Fruit fly (Drosophila melanogaster): ENCODE results near the gene Nhe2.

- TF ChIP-seq CG8301 (tag; optimal IDR thresholded peaks at IDR 0.05) (no peak), Pif1B (GFP tag; optimal IDR thresholded peaks at IDR 0.05) (no peak), CG13204 (GFP tag; optimal IDR thresholded peaks at IDR 0.05) (no peak), EcR (GFP tag; optimal IDR thresholded peaks at IDR 0.05) (peak; percentile 9), CG12605 (GFP tag; IDR thresholded peaks at IDR 0.05) (no peak), Snoo (tag; optimal IDR thresholded peaks at IDR 0.05) (no peak), CG15710 (tag; optimal IDR thresholded peaks at IDR 0.05) (no peak), fd96Ca (GFP tag; IDR thresholded peaks at IDR 0.05) (no peak), CG17806 (tag; optimal IDR thresholded peaks at IDR 0.05) (no peak), Ets98B (GFP tag; IDR thresholded peaks at IDR 0.05) (no peak), CG14655 (GFP tag; optimal IDR thresholded peaks at IDR 0.05) (no peak), D1 (tag; optimal IDR thresholded peaks at IDR 0.05) (no peak)
Measured at dm6 chr2L:21178436-21179216, 74.3 kb downstream of the Nhe2 start.
